Worm (Caenorhabditis elegans) whole organism, L1 larva: ENCODE measurements around the gene egg-3.

Experiments used
- blmp-1 ChIP-seq: fragments of 150-350 bp; optimal IDR thresholded peaks from 2 replicates; lab custom pipeline; 2014; ENCODE audit warnings: missing biosample characterization, missing genetic modification characterization
- dpl-1 ChIP-seq, 3 experiments: fragments of 150-350 bp in 2 of 3; sonication (generic microtip) in 1 of 3; optimal IDR thresholded peaks; 2 replicates each; lab custom pipeline; 2014 to 2017; ENCODE audit warnings: missing biosample characterization in 3 of 3, missing genetic modification characterization in 3 of 3, missing genetic modification reagents in 3 of 3
- egl-27 ChIP-seq, 2 experiments: fragments of 150-350 bp in 1 of 2; sonication (generic microtip); optimal IDR thresholded peaks; 3 replicates each; lab custom pipeline; 2017 to 2018; ENCODE audit warnings: missing biosample characterization in 2 of 2, missing genetic modification characterization in 2 of 2, missing genetic modification reagents in 2 of 2
- elt-2 ChIP-seq: sonication (generic microtip); optimal IDR thresholded peaks from 2 replicates; lab custom pipeline; 2016; ENCODE audit warnings: missing genetic modification characterization, mild to moderate bottlenecking, inconsistent platforms, missing compliant biosample characterization, missing genetic modification reagents
- fos-1 ChIP-seq: fragments of 150-350 bp; optimal IDR thresholded peaks from 2 replicates; lab custom pipeline; 2014; ENCODE audit warnings: missing biosample characterization, missing genetic modification characterization
- nhr-11 ChIP-seq: fragments of 150-350 bp; optimal IDR thresholded peaks from 2 replicates; lab custom pipeline; 2014; ENCODE audit warnings: missing biosample characterization, missing genetic modification characterization
- nhr-12 ChIP-seq: sonication (generic microtip); optimal IDR thresholded peaks from 2 replicates; lab custom pipeline; 2017; ENCODE audit warnings: missing biosample characterization, missing genetic modification characterization
- nhr-237 ChIP-seq: fragments of 150-350 bp; optimal IDR thresholded peaks from 2 replicates; lab custom pipeline; 2014; ENCODE audit warnings: missing biosample characterization, missing genetic modification characterization
- nhr-28 ChIP-seq: fragments of 150-350 bp; optimal IDR thresholded peaks from 2 replicates; lab custom pipeline; 2014; ENCODE audit warnings: missing biosample characterization, missing genetic modification characterization
- nhr-77 ChIP-seq: fragments of 150-350 bp; optimal IDR thresholded peaks from 2 replicates; lab custom pipeline; 2014; ENCODE audit warnings: missing biosample characterization, missing genetic modification characterization
- snpc-4 ChIP-seq: fragments of 150-350 bp; optimal IDR thresholded peaks from 2 replicates; lab custom pipeline; 2014; ENCODE audit warnings: missing biosample characterization, missing genetic modification characterization

- TF ChIP-seq nhr-12 (tag; lab: Kevin White, UChicago) (no peak), nhr-237 (tag; lab: Kevin White, UChicago) (no peak), elt-2 (no peak), egl-27 (tag; optimal IDR thresholded peaks at IDR 0.05; lab: Kevin White, UChicago) (no peak), nhr-77 (no peak), nhr-28 (no peak), nhr-11 (tag; lab: Kevin White, UChicago) (no peak), blmp-1 (tag; lab: Kevin White, UChicago) (no peak), dpl-1 (GFP tag; optimal IDR thresholded peaks at IDR 0.05; lab: Kevin White, UChicago) (no peak), snpc-4 (tag; lab: Kevin White, UChicago) (no peak), fos-1 (tag; lab: Kevin White, UChicago) (no peak)
Measured at ce11 chrII:10898998-10899397, 14.8 kb upstream of the egg-3 start.
